Fruit fly (Drosophila melanogaster) S2 (cell line): ENCODE measurements around the gene CG10055.

Experiments
- CG8478 ChIP-seq: fragments of >200 bp; optimal IDR thresholded peaks from 2 replicates; lab custom pipeline; 2018
- CTCF ChIP-seq, 2 experiments: fragments of >200 bp; optimal IDR thresholded peaks; 2 replicates each; lab custom pipeline; 2018

DNA sequence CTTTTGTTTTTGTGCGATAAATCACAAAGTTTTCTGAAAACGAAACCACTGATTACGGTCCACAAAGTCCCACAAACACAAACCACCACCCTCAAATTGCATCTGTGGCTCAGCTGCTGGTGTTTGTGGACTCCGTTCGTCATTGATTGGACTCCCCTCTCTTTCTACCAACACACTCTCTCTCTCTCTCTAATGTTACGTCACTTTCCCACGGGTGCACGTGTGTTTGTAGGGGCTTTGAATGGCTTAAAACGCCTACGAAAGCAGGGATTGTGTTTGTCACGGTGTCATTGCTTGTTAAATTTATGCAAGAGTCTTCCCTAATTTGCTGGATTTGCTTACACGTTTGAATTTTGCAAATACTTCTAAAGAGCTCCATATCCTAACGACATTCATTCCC, 1.5 kb upstream of the CG10055 start:
- TF ChIP-seq CTCF (optimal IDR thresholded peaks at IDR 0.05; lab: Kevin White, UChicago) (no peak), CG8478 (lab: Kevin White, UChicago) (no peak)
